In the genomic region with DNA sequence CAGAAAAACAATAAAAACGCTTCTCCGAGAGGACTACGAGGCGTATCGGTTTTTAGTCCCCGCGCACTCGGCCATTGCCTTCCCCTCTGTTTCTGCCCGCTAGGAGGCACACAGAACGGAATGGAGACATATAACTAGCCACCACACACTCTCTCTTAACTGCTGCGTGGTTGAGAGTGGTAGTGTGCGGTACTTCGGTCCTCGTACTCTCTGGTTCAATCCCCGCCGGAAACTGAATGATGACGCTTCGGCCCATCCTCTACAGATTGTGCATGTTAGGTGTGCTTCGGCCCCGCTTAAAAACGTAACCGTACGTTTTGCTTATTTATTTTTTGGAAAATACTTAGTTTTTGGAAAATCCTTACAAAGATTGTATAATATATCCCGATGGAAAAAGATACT, we compare ENCODE assay signal across 2 worm cellular contexts.
TF ChIP-seq lines count a peak whose summit lies in the region.

A gene (minus strand): TSS at position 1 of the 402 bp plus-strand sequence.

TF ChIP-seq in whole organism, L1 larva, 84 proteins besides CTCF, POLR2A, EP300 and RAD21 (continued from another document):
- TF ChIP-seq efl-1 (optimal IDR thresholded peaks at IDR 0.05; lab: Kevin White, UChicago), result peak; percentile 64 to 66
- peak; percentile 52 to 96 for TF ChIP-seq efl-1 (GFP tag; optimal IDR thresholded peaks at IDR 0.05 in 1 of 2; lab: Kevin White, UChicago)
- peak; percentile 88 for TF ChIP-seq swsn-7 (tag; optimal IDR thresholded peaks at IDR 0.05; lab: Kevin White, UChicago)
- TF ChIP-seq fos-1 (tag; optimal IDR thresholded peaks at IDR 0.05; lab: Kevin White, UChicago), result peak; percentile 67
- TF ChIP-seq aly-2 (tag; optimal IDR thresholded peaks at IDR 0.05; lab: Kevin White, UChicago), result peak; percentile 42
- peak; percentile 62 for TF ChIP-seq blmp-1 (tag; optimal IDR thresholded peaks at IDR 0.05; lab: Kevin White, UChicago)
- TF ChIP-seq ceh-82 (tag; optimal IDR thresholded peaks at IDR 0.05; lab: Kevin White, UChicago), result peak; percentile 52 to 85 (median 81)
- peak; percentile 93 for TF ChIP-seq nhr-20 (tag; optimal IDR thresholded peaks at IDR 0.05; lab: Kevin White, UChicago)
- no peak for TF ChIP-seq hlh-17 (GFP tag; optimal IDR thresholded peaks at IDR 0.05; lab: Kevin White, UChicago; ENCODE audit: borderline replicate concordance)
- TF ChIP-seq fkh-4 (tag; optimal IDR thresholded peaks at IDR 0.05; lab: Kevin White, UChicago; ENCODE audit: borderline replicate concordance), result peak; percentile 77
- TF ChIP-seq unc-30 (tag; optimal IDR thresholded peaks at IDR 0.05; lab: Kevin White, UChicago), result no peak
- no peak for TF ChIP-seq hlh-4 (tag; optimal IDR thresholded peaks at IDR 0.05; lab: Kevin White, UChicago)
- TF ChIP-seq fkh-10 (GFP tag; optimal IDR thresholded peaks at IDR 0.05; lab: Kevin White, UChicago), result peak; percentile 91
- no peak for TF ChIP-seq sptf-1 (tag; optimal IDR thresholded peaks at IDR 0.05; lab: Kevin White, UChicago)
- TF ChIP-seq mdl-1 (tag; optimal IDR thresholded peaks at IDR 0.05; lab: Kevin White, UChicago), result peak in 1 of 2 experiments; percentile 87
- TF ChIP-seq efl-3 (GFP tag; optimal IDR thresholded peaks at IDR 0.05; lab: Kevin White, UChicago), result no peak
- peak; percentile 90 for TF ChIP-seq mep-1 (tag; optimal IDR thresholded peaks at IDR 0.05; lab: Kevin White, UChicago)
- TF ChIP-seq ztf-4 (tag; optimal IDR thresholded peaks at IDR 0.05; lab: Kevin White, UChicago), result peak; percentile 81
- peak; percentile 92 for TF ChIP-seq lin-14 (GFP tag; optimal IDR thresholded peaks at IDR 0.05; lab: Kevin White, UChicago)
- peak; percentile 60 for TF ChIP-seq sup-37 (GFP tag; optimal IDR thresholded peaks at IDR 0.05; lab: Kevin White, UChicago)
- TF ChIP-seq C34B4.2 (tag; optimal IDR thresholded peaks at IDR 0.05; lab: Kevin White, UChicago), result no peak
- TF ChIP-seq elt-2 (tag; optimal IDR thresholded peaks at IDR 0.05; lab: Kevin White, UChicago), result peak; percentile 79
- peak; percentile 84 for TF ChIP-seq nhr-77 (tag; optimal IDR thresholded peaks at IDR 0.05; lab: Kevin White, UChicago)
- TF ChIP-seq nhr-90 (tag; optimal IDR thresholded peaks at IDR 0.05; lab: Kevin White, UChicago; ENCODE audit: poor library complexity), result peak; percentile 93
- TF ChIP-seq tlp-1 (tag; optimal IDR thresholded peaks at IDR 0.05; lab: Kevin White, UChicago), result no peak
- TF ChIP-seq unc-86 (tag; optimal IDR thresholded peaks at IDR 0.05; lab: Kevin White, UChicago), result peak; percentile 83
- TF ChIP-seq aha-1 (tag; optimal IDR thresholded peaks at IDR 0.05; lab: Kevin White, UChicago), result peak; percentile 4
- TF ChIP-seq pag-3 (tag; optimal IDR thresholded peaks at IDR 0.05; lab: Kevin White, UChicago; ENCODE audit: borderline replicate concordance, insufficient read depth), result no peak

TF ChIP-seq in whole organism, young adult, 124 proteins besides CTCF, POLR2A, EP300 and RAD21 (continued from another document):
- TF ChIP-seq nfyb-1 (GFP tag; IDR thresholded peaks at IDR 0.05; lab: Robert Waterston, UW) (peak; percentile 93), T26A5.8 (tag; optimal IDR thresholded peaks at IDR 0.05; lab: Kevin White, UChicago) (no peak), egl-44 (GFP tag; IDR thresholded peaks at IDR 0.05; lab: Robert Waterston, UW) (peak; percentile 88), ccch-3 (GFP tag; optimal IDR thresholded peaks at IDR 0.05; lab: Kevin White, UChicago) (peak; percentile 63), ztf-18 (tag; optimal IDR thresholded peaks at IDR 0.05; lab: Kevin White, UChicago) (peak; percentile 77), mcd-1 (GFP tag; IDR thresholded peaks at IDR 0.05; lab: Robert Waterston, UW) (peak; percentile 74), atf-7 (tag; optimal IDR thresholded peaks at IDR 0.05; lab: Kevin White, UChicago) (peak; percentile 87), nhr-27 (tag; optimal IDR thresholded peaks at IDR 0.05; lab: Kevin White, UChicago) (peak; percentile 91), zim-3 (tag; optimal IDR thresholded peaks at IDR 0.05; lab: Kevin White, UChicago) (peak; percentile 88), lin-26 (GFP tag; IDR thresholded peaks at IDR 0.05; lab: Robert Waterston, UW) (peak; percentile 78), rpc-1 (optimal IDR thresholded peaks at IDR 0.05; lab: Kevin White, UChicago) (peak; percentile 91), rpc-1 (tag; optimal IDR thresholded peaks at IDR 0.05; lab: Kevin White, UChicago) (peak; percentile 70), unc-62 (GFP tag; optimal IDR thresholded peaks at IDR 0.05; lab: Kevin White, UChicago) (no peak), akir-1 (GFP tag; optimal IDR thresholded peaks at IDR 0.05; lab: Kevin White, UChicago) (peak; percentile 79), F52B5.7 (tag; optimal IDR thresholded peaks at IDR 0.05; lab: Kevin White, UChicago) (peak; percentile 89), D2030.7 (GFP tag; IDR thresholded peaks at IDR 0.05; lab: Robert Waterston, UW) (peak; percentile 43; the same call in 1 of the 2 replicates), madf-6 (GFP tag; IDR thresholded peaks at IDR 0.05; lab: Robert Waterston, UW) (peak; percentile 55; the same call in 1 of the 2 replicates), unc-130 (GFP tag; optimal IDR thresholded peaks at IDR 0.05; lab: Kevin White, UChicago) (peak; percentile 76), madf-10 (tag; optimal IDR thresholded peaks at IDR 0.05; lab: Kevin White, UChicago) (peak; percentile 85), aptf-3 (GFP tag; IDR thresholded peaks at IDR 0.05; lab: Robert Waterston, UW) (peak; percentile 66; the same call in 1 of the 2 replicates), cebp-2 (GFP tag; IDR thresholded peaks at IDR 0.05; lab: Robert Waterston, UW) (peak; percentile 93), nhr-80 (tag; optimal IDR thresholded peaks at IDR 0.05; lab: Kevin White, UChicago) (peak; percentile 82), B0035.1 (tag; optimal IDR thresholded peaks at IDR 0.05; lab: Kevin White, UChicago) (peak; percentile 88), Y56A3A.18 (GFP tag; IDR thresholded peaks at IDR 0.05; lab: Robert Waterston, UW) (peak; percentile 91), C17E4.6 (GFP tag; IDR thresholded peaks at IDR 0.05; lab: Robert Waterston, UW) (peak; percentile 26; the same call in 1 of the 2 replicates), madf-3 (GFP tag; IDR thresholded peaks at IDR 0.05; lab: Robert Waterston, UW) (no peak), ztf-22 (GFP tag; optimal IDR thresholded peaks at IDR 0.05; lab: Kevin White, UChicago) (peak; percentile 46), lin-54 (GFP tag; optimal IDR thresholded peaks at IDR 0.05; lab: Kevin White, UChicago) (peak; percentile 69), die-1 (tag; optimal IDR thresholded peaks at IDR 0.05; lab: Kevin White, UChicago) (peak; percentile 88), mel-28 (tag; optimal IDR thresholded peaks at IDR 0.05; lab: Kevin White, UChicago; ENCODE audit: borderline replicate concordance) (peak; percentile 70), ztf-6 (GFP tag; IDR thresholded peaks at IDR 0.05; lab: Robert Waterston, UW) (0 out of 2 replicates have a peak, but pooled peaks have one; percentile 58), Y53F4B.3 (GFP tag; IDR thresholded peaks at IDR 0.05; lab: Robert Waterston, UW) (no peak), hlh-26 (GFP tag; conservative IDR thresholded peaks at IDR 0.05; lab: Robert Waterston, UW) (0 out of 2 replicates have a peak, but pooled peaks have one; percentile 43), F55B11.4 (tag; optimal IDR thresholded peaks at IDR 0.05; lab: Kevin White, UChicago; ENCODE audit: borderline replicate concordance, insufficient read depth) (no peak), F23B12.7 (tag; optimal IDR thresholded peaks at IDR 0.05; lab: Kevin White, UChicago; ENCODE audit: insufficient read depth) (peak; percentile 84)
